Worm (Caenorhabditis elegans): ENCODE data around the gene W07A12.8.

- TF ChIP-seq let-526 (GFP tag; IDR thresholded peaks at IDR 0.05) (no peak), egrh-3 (GFP tag; IDR thresholded peaks at IDR 0.05) (no peak), nhr-80 (tag; optimal IDR thresholded peaks at IDR 0.05) (no peak), rcor-1 (GFP tag; IDR thresholded peaks at IDR 0.05) (no peak), tlf-1 (GFP tag; optimal IDR thresholded peaks at IDR 0.05) (no peak)
Observed at ce11 chrII:9188380-9188779, 22.8 kb upstream of the W07A12.8 start, which contains the start of gene sym-2.
